Fruit fly (Drosophila melanogaster) Kc167 (cell line): ENCODE results near the gene CG15040.

Experiments
- Myc ChIP-seq: fragments of >200 bp; optimal IDR thresholded peaks from 2 replicates; lab custom pipeline; 2017; ENCODE audit warnings: missing external identifiers
- Sin3A ChIP-seq: fragments of >200 bp; optimal IDR thresholded peaks from 2 replicates; lab custom pipeline; 2018; ENCODE audit warnings: missing external identifiers
- h ChIP-seq: fragments of >200 bp; optimal IDR thresholded peaks from 3 replicates; lab custom pipeline; 2018; ENCODE audit warnings: missing external identifiers
- insv ChIP-seq: fragments of >200 bp; optimal IDR thresholded peaks from 3 replicates; lab custom pipeline; 2018; ENCODE audit warnings: missing external identifiers
- psq ChIP-seq: fragments of >200 bp; optimal IDR thresholded peaks from 2 replicates; lab custom pipeline; 2017; ENCODE audit warnings: missing external identifiers
- ttk ChIP-seq: sonication (Bioruptor generic); optimal IDR thresholded peaks from 2 replicates; lab custom pipeline; 2017; ENCODE audit warnings: missing external identifiers

CG15040 gene

dm6 chrX:18565630-18566319 lies 51.6 kb downstream of the CG15040 start:
- no peak for TF ChIP-seq ttk
- no peak for TF ChIP-seq Myc (lab: Kevin White, UChicago)
- TF ChIP-seq psq (lab: Kevin White, UChicago): no peak
- no peak for TF ChIP-seq h
- no peak for TF ChIP-seq insv (lab: Kevin White, UChicago)
- TF ChIP-seq Sin3A (lab: Kevin White, UChicago): no peak

DNA sequence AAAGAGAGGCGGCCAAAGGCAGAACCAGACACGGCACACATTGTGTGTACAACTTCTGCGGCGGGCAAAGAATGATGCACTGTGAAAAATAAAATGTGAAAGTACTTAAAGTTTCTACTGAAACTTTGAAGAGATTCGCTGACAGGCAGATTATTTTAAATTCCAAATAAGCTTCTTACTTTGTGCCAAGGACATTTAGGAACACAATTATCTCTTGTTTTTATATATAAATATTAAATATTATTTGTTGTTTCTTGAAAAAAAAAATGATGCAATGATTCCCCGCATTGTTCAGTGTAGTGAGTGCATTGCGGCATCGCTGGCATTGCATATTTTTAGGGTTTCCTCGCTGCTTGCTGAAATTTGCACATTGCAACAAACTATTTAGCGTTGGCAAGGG lies 52.4 kb downstream of the CG15040 start:
- no peak for TF ChIP-seq psq (lab: Kevin White, UChicago)
- no peak for TF ChIP-seq ttk
- no peak for TF ChIP-seq insv (lab: Kevin White, UChicago)
- TF ChIP-seq h: no peak
- TF ChIP-seq Sin3A (lab: Kevin White, UChicago): no peak
- no peak for TF ChIP-seq Myc (lab: Kevin White, UChicago)

DNA sequence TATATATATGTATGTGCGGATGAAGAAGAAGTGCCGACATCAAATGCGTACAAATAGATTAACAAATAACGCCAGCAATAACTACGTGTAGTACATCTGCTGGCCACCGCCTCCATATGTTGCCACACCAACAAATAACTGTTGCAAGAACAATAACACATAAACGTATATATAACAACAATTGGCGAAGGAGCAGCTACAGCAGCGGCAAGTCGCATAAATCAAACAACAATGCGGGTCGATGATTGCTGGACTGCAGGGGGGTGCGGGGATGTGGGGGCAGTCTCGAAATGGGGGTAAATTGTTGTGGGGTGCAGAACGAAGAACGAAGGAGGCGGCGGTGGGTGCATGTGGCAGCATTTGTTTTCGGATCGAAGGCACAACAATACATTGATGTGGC lies 56.8 kb downstream of the CG15040 start:
- no peak for TF ChIP-seq Myc (lab: Kevin White, UChicago)
- no peak for TF ChIP-seq ttk
- no peak for TF ChIP-seq insv (lab: Kevin White, UChicago)
- no peak for TF ChIP-seq psq (lab: Kevin White, UChicago)
- no peak for TF ChIP-seq Sin3A (lab: Kevin White, UChicago)
- no peak for TF ChIP-seq h

- TF ChIP-seq insv (lab: Kevin White, UChicago): no peak
- no peak for TF ChIP-seq Sin3A (lab: Kevin White, UChicago)
- no peak for TF ChIP-seq psq (lab: Kevin White, UChicago)
- TF ChIP-seq ttk: no peak
- no peak for TF ChIP-seq h
- no peak for TF ChIP-seq Myc (lab: Kevin White, UChicago)
Observed at dm6 chrX:18558583-18558982, 58.8 kb downstream of the CG15040 start.
